Worm (Caenorhabditis elegans): ENCODE results near the gene nhr-188.

nhr-188 gene

DNA sequence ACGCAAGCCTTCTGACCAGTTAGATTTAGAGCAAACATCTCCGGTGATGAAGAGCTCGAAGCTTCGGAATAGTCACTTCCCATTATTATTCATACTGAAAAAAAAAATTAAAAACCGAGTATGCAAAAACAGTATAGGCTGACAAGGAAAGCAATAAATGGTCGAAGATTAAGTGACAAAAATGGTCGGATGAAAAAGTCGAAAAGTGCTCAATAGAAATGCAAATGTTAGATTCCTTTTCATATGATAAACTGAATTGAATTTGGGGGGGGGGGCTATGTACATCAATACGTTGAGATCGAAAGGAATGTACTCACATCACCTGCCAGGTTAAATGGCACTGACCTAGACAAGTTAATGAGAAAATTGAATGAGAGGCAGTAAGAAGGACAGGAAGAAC lies 5.2 kb upstream of the nhr-188 start, which contains the start of gene nhr-187:
Gene nhr-187, minus strand, starts transcription at position 101 of the 400 bp plus-strand sequence.
- TF ChIP-seq K09A11.1 (tag; optimal IDR thresholded peaks at IDR 0.05; ENCODE audit: insufficient read depth) (no peak), dve-1 (tag; optimal IDR thresholded peaks at IDR 0.05) (no peak), elt-4 (tag; optimal IDR thresholded peaks at IDR 0.05) (no peak), C38D4.7 (GFP tag; optimal IDR thresholded peaks at IDR 0.05) (no peak), pat-9 (tag; optimal IDR thresholded peaks at IDR 0.05) (no peak), ref-2 (tag; optimal IDR thresholded peaks at IDR 0.05) (no peak), ceh-19 (GFP tag; optimal IDR thresholded peaks at IDR 0.05) (no peak), tbx-2 (tag; optimal IDR thresholded peaks at IDR 0.05) (no peak), Y22D7AL.16 (tag; optimal IDR thresholded peaks at IDR 0.05) (no peak)

ce11 chrV:3860123-3860522 lies 2.5 kb upstream of the nhr-188 start, which contains the start of gene nhr-189:
Gene nhr-189, minus strand, starts transcription at chrV:3860243.
- TF ChIP-seq pat-9 (tag; optimal IDR thresholded peaks at IDR 0.05) (no peak), elt-4 (tag; optimal IDR thresholded peaks at IDR 0.05) (no peak), ceh-22 (tag; optimal IDR thresholded peaks at IDR 0.05) (no peak), hlh-6 (tag; optimal IDR thresholded peaks at IDR 0.05) (no peak), hlh-8 (tag; optimal IDR thresholded peaks at IDR 0.05) (no peak), K02D7.2 (tag; optimal IDR thresholded peaks at IDR 0.05) (no peak), C08G9.2 (tag; optimal IDR thresholded peaks at IDR 0.05) (no peak), lim-6 (tag; optimal IDR thresholded peaks at IDR 0.05) (no peak), tbx-7 (tag; optimal IDR thresholded peaks at IDR 0.05) (no peak), nfya-1 (tag; optimal IDR thresholded peaks at IDR 0.05) (no peak), rnt-1 (tag; optimal IDR thresholded peaks at IDR 0.05) (no peak), T23F11.4 (GFP tag; optimal IDR thresholded peaks at IDR 0.05) (no peak)

- TF ChIP-seq sox-2 (GFP tag; IDR thresholded peaks at IDR 0.05) (no peak), hlh-15 (tag; optimal IDR thresholded peaks at IDR 0.05) (no peak), nhr-232 (tag; optimal IDR thresholded peaks at IDR 0.05) (no peak), che-1 (tag; optimal IDR thresholded peaks at IDR 0.05) (no peak), C38D4.7 (GFP tag; optimal IDR thresholded peaks at IDR 0.05) (no peak)
Measured at ce11 chrV:3855916-3856315, 1.7 kb downstream of the nhr-188 start.

ce11 chrV:3854847-3855246 lies 2.8 kb downstream of the nhr-188 start, which contains the start of gene nhr-186:
Gene nhr-186, minus strand, starts transcription at chrV:3854947.
- TF ChIP-seq pat-9 (tag; optimal IDR thresholded peaks at IDR 0.05) (no peak), fkh-6 (tag; optimal IDR thresholded peaks at IDR 0.05) (no peak), K02D7.2 (tag; optimal IDR thresholded peaks at IDR 0.05) (no peak)

DNA sequence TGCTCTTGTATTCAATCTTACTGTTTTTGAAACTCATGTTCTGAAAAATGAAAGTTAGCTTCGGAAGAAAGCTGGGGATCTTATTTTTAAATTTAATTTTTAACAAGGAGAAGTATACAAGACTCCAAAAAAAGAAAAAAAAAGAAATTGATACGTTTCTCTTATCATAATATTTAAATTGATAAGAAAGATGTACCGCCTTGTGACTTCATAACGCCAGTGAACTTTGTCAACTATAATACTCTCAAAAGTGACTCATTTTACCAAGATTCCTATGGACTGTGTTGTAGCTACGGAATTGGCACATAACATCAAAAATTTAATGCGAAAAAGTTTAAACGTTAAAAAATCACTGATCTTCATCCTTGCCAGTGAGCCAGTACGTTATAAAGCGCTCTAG lies 5.9 kb downstream of the nhr-188 start:
- no peak for TF ChIP-seq fkh-10 (GFP tag; optimal IDR thresholded peaks at IDR 0.05)
- TF ChIP-seq fkh-6 (tag; optimal IDR thresholded peaks at IDR 0.05) = no peak
- TF ChIP-seq fax-1 (tag; optimal IDR thresholded peaks at IDR 0.05) = no peak
- no peak for TF ChIP-seq hlh-13 (GFP tag; optimal IDR thresholded peaks at IDR 0.05)
- no peak for TF ChIP-seq zip-5 (tag; optimal IDR thresholded peaks at IDR 0.05)
- TF ChIP-seq ceh-45 (GFP tag; IDR thresholded peaks at IDR 0.05) = no peak

DNA sequence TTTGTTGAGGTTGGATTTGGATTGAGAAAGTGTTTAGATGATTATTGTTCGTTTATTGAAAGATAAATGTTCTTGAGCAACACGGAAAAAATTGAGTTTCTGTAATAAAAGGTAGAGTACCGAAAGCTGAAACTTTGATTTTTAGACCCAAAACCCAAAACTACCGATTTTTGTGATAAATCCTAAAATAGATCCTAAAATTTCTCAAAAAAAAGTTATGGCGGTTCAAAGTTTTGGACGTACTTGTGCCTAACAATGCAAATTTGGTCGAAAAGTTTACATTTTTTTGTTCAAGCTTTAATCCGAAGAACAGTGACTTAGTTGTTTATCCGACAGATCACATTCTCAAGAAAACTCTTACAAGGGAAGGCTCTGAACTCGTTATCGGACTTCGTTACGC lies 10.4 kb downstream of the nhr-188 start, which contains the start of gene nhr-185:
Gene nhr-185, minus strand, starts transcription at position 101 of the 400 bp plus-strand sequence.
- no peak for TF ChIP-seq ceh-30 (tag; optimal IDR thresholded peaks at IDR 0.05)
- no peak for TF ChIP-seq sdc-2 (tag; optimal IDR thresholded peaks at IDR 0.05)
- no peak for TF ChIP-seq pqm-1 (tag; optimal IDR thresholded peaks at IDR 0.05)
- TF ChIP-seq pax-1 (tag; optimal IDR thresholded peaks at IDR 0.05) = no peak
- TF ChIP-seq sox-4 (tag; optimal IDR thresholded peaks at IDR 0.05) = no peak
- no peak for TF ChIP-seq lim-6 (tag; optimal IDR thresholded peaks at IDR 0.05)
- no peak for TF ChIP-seq npax-4 (tag; optimal IDR thresholded peaks at IDR 0.05)
